Worm (Caenorhabditis elegans): ENCODE measurements around the gene fbxa-144.

The fbxa-144 gene

DNA sequence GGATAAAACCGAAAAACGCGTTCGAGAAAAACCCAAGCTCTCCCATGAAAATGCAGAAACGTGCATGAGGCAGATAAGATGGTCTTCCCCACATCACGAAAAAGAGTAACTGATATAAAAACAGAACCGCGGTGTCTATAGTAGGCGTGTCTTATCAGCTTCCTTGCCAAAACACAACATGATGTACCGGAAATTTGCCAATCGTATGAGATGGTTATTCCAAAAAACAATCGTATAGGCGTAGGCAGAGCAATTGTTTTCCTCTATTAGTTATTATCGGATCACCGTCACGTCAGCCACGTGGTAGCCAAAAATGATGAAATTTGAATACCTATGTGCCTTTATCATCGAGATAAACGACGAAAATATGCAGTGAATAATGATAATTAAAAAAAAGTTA lies 33.2 kb downstream of the fbxa-144 start, which contains the start of gene str-7:
Gene str-7, minus strand, starts transcription at position 101 of the 400 bp plus-strand sequence.
- no peak for TF ChIP-seq nhr-10 (tag; optimal IDR thresholded peaks at IDR 0.05)
- TF ChIP-seq ceh-44 (GFP tag; IDR thresholded peaks at IDR 0.05), result no peak
- TF ChIP-seq F49E8.2 (tag; optimal IDR thresholded peaks at IDR 0.05; ENCODE audit: borderline replicate concordance), result no peak
- no peak for TF ChIP-seq spr-3 (GFP tag; optimal IDR thresholded peaks at IDR 0.05)
- no peak for TF ChIP-seq ztf-11 (tag; optimal IDR thresholded peaks at IDR 0.05)
- TF ChIP-seq lir-3 (tag; optimal IDR thresholded peaks at IDR 0.05), result no peak
- no peak for TF ChIP-seq T26A8.4 (GFP tag; IDR thresholded peaks at IDR 0.05)
- TF ChIP-seq ceh-32 (tag; optimal IDR thresholded peaks at IDR 0.05; ENCODE audit: poor library complexity), result no peak
- TF ChIP-seq aly-2 (tag; optimal IDR thresholded peaks at IDR 0.05), result no peak
- TF ChIP-seq Y48G9A.11 (GFP tag; IDR thresholded peaks at IDR 0.05), result no peak
- TF ChIP-seq madf-9 (GFP tag; conservative IDR thresholded peaks at IDR 0.05), result no peak
- no peak for TF ChIP-seq spr-1 (tag; optimal IDR thresholded peaks at IDR 0.05)
- TF ChIP-seq egl-43 (GFP tag; IDR thresholded peaks at IDR 0.05), result no peak
- no peak for TF ChIP-seq ama-1 (optimal IDR thresholded peaks at IDR 0.05)
- TF ChIP-seq zip-11 (GFP tag; IDR thresholded peaks at IDR 0.05), result no peak
- no peak for TF ChIP-seq lsy-2 (tag; optimal IDR thresholded peaks at IDR 0.05)

ce11 chrV:16094862-16095261 lies 37.7 kb downstream of the fbxa-144 start:
- TF ChIP-seq dmd-9 (GFP tag; IDR thresholded peaks at IDR 0.05), result no peak
- TF ChIP-seq nhr-77 (tag; optimal IDR thresholded peaks at IDR 0.05), result no peak
- TF ChIP-seq dve-1 (tag; optimal IDR thresholded peaks at IDR 0.05; ENCODE audit: insufficient read depth), result peak; percentile 11
- peak; percentile 97 for TF ChIP-seq nhr-28 (tag; optimal IDR thresholded peaks at IDR 0.05)
- no peak for TF ChIP-seq zfp-3 (GFP tag; conservative IDR thresholded peaks at IDR 0.05)
- TF ChIP-seq daf-16 (GFP tag; optimal IDR thresholded peaks at IDR 0.05), result no peak
- TF ChIP-seq daf-16 (tag; optimal IDR thresholded peaks at IDR 0.05), result peak; percentile 66
- no peak for TF ChIP-seq ama-1 (optimal IDR thresholded peaks at IDR 0.05)
- peak in 1 of 2 experiments; percentile 94 for TF ChIP-seq unc-62 (GFP tag; optimal IDR thresholded peaks at IDR 0.05 in 1 of 2)
- no peak for TF ChIP-seq unc-62 (tag; optimal IDR thresholded peaks at IDR 0.05)

DNA sequence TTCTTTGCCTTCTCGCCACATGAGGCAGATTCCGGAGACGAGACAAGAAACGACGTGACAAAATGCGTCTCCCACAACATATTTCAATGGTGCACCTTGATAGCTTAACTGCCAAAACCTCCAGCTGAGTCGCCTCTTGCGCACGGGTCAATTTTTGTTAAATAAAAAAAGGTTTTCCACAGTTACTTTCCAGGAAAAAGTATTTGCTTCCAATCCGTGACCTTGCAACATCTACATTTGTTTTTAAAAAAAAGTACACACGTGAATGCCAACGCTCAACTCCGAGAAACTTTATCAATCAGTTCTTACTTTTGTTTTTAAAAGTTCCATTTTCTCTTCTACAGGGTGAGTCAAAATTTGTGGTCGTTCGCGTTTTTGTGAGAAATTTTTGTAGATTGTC lies 38.3 kb downstream of the fbxa-144 start, which contains the start of gene F22B8.7:
Gene F22B8.7, plus strand, starts transcription at position 301 of the 400 bp plus-strand sequence.
- no peak for TF ChIP-seq egl-43 (GFP tag; IDR thresholded peaks at IDR 0.05)
- TF ChIP-seq hlh-11 (tag; optimal IDR thresholded peaks at IDR 0.05), result no peak
- no peak for TF ChIP-seq skn-1 (tag; optimal IDR thresholded peaks at IDR 0.05)
- TF ChIP-seq sdz-12 (GFP tag; optimal IDR thresholded peaks at IDR 0.05), result no peak
- TF ChIP-seq lin-38 (GFP tag; IDR thresholded peaks at IDR 0.05), result no peak

ce11 chrV:16090685-16091084 lies 41.9 kb downstream of the fbxa-144 start, which contains the start of gene F22B8.3:
Gene F22B8.3 (plus strand): TSS chrV:16090985.
- TF ChIP-seq lin-38 (GFP tag; IDR thresholded peaks at IDR 0.05) (no peak), madf-9 (GFP tag; conservative IDR thresholded peaks at IDR 0.05) (no peak), unc-62 (GFP tag; optimal IDR thresholded peaks at IDR 0.05 in 1 of 2) (peak in 1 of 2 experiments; percentile 48), unc-62 (tag; optimal IDR thresholded peaks at IDR 0.05) (no peak), egl-43 (GFP tag; IDR thresholded peaks at IDR 0.05) (no peak), lin-1 (GFP tag; IDR thresholded peaks at IDR 0.05) (no peak)

Measured in whole organism, L4 larva.